Fruit fly (Drosophila melanogaster): ENCODE results near the gene CG14324.

dm6 chr3R:17605872-17606271, 12.7 kb downstream of the CG14324 start, which contains the start of gene sll:
- TF ChIP-seq psq (optimal IDR thresholded peaks at IDR 0.05) (no peak), h (optimal IDR thresholded peaks at IDR 0.05) (no peak), insv (optimal IDR thresholded peaks at IDR 0.05) (no peak), Myc (optimal IDR thresholded peaks at IDR 0.05) (no peak)
